Worm (Caenorhabditis elegans): Measurements from ENCODE around the gene B0432.10.

- no peak for TF ChIP-seq K09A11.1 (tag; optimal IDR thresholded peaks at IDR 0.05; ENCODE audit: insufficient read depth)
- TF ChIP-seq ceh-9 (tag; optimal IDR thresholded peaks at IDR 0.05), result no peak
- TF ChIP-seq hlh-6 (tag; optimal IDR thresholded peaks at IDR 0.05), result no peak
- TF ChIP-seq dve-1 (tag; optimal IDR thresholded peaks at IDR 0.05), result no peak
- no peak for TF ChIP-seq elt-2 (tag; optimal IDR thresholded peaks at IDR 0.05)
- TF ChIP-seq ceh-45 (GFP tag; IDR thresholded peaks at IDR 0.05), result no peak
- no peak for TF ChIP-seq gmeb-2 (tag; optimal IDR thresholded peaks at IDR 0.05)
- TF ChIP-seq ceh-31 (tag; optimal IDR thresholded peaks at IDR 0.05), result no peak
Measured at ce11 chrII:299684-300083, 13.6 kb upstream of the B0432.10 start, which contains the start of gene K01A2.6.

Measured in whole organism, late embryonic.